Fruit fly (Drosophila melanogaster) Kc167 (cell line): ENCODE results near the gene Dup99B.

Experiments
- Myc ChIP-seq: fragments of >200 bp; optimal IDR thresholded peaks from 2 replicates; lab custom pipeline; 2017; ENCODE audit warnings: missing external identifiers
- Sin3A ChIP-seq: fragments of >200 bp; optimal IDR thresholded peaks from 2 replicates; lab custom pipeline; 2018; ENCODE audit warnings: missing external identifiers
- h ChIP-seq: fragments of >200 bp; optimal IDR thresholded peaks from 3 replicates; lab custom pipeline; 2018; ENCODE audit warnings: missing external identifiers
- insv ChIP-seq: fragments of >200 bp; optimal IDR thresholded peaks from 3 replicates; lab custom pipeline; 2018; ENCODE audit warnings: missing external identifiers
- psq ChIP-seq: fragments of >200 bp; optimal IDR thresholded peaks from 2 replicates; lab custom pipeline; 2017; ENCODE audit warnings: missing external identifiers
- ttk ChIP-seq: sonication (Bioruptor generic); optimal IDR thresholded peaks from 2 replicates; lab custom pipeline; 2017; ENCODE audit warnings: missing external identifiers

Dup99B gene

dm6 chr3R:29682152-29682600 is 33.0 kb downstream of the Dup99B start, which contains the start of the genes CG7582 and Gycalpha99B:
CG7582 (minus strand) TSS chr3R:29682278.
Gycalpha99B (plus strand) TSS chr3R:29682503.
- TF ChIP-seq ttk (lab: Kevin White, UChicago), result no peak
- no peak for TF ChIP-seq Sin3A (lab: Kevin White, UChicago)
- TF ChIP-seq psq (lab: Kevin White, UChicago), result no peak
- TF ChIP-seq Myc, result no peak
- no peak for TF ChIP-seq insv
- no peak for TF ChIP-seq h (lab: Kevin White, UChicago)

- TF ChIP-seq Myc (no peak), ttk (lab: Kevin White, UChicago) (no peak), h (lab: Kevin White, UChicago) (no peak), insv (no peak), psq (lab: Kevin White, UChicago) (no peak), Sin3A (lab: Kevin White, UChicago) (no peak)
Observed at dm6 chr3R:29681241-29681640, 33.9 kb downstream of the Dup99B start.

dm6 chr3R:29675333-29675732 is 39.8 kb downstream of the Dup99B start, which contains the start of the genes Bub3 and Cap-D2:
Bub3 (minus strand) TSS chr3R:29675421.
Cap-D2 (plus strand) TSS chr3R:29675651.
- TF ChIP-seq h (lab: Kevin White, UChicago), result no peak
- no peak for TF ChIP-seq psq (lab: Kevin White, UChicago)
- TF ChIP-seq Myc, result no peak
- no peak for TF ChIP-seq insv
- TF ChIP-seq ttk (lab: Kevin White, UChicago), result no peak
- no peak for TF ChIP-seq Sin3A (lab: Kevin White, UChicago)

- TF ChIP-seq Sin3A (lab: Kevin White, UChicago) (no peak), ttk (lab: Kevin White, UChicago) (no peak), insv (no peak), h (lab: Kevin White, UChicago) (no peak), psq (lab: Kevin White, UChicago) (no peak), Myc (no peak)
Observed at dm6 chr3R:29672156-29672555, 43.0 kb downstream of the Dup99B start, which contains the start of gene ppk19. ppk19 (plus strand) TSS chr3R:29672456.

- TF ChIP-seq h (lab: Kevin White, UChicago) (no peak), psq (lab: Kevin White, UChicago) (no peak), ttk (lab: Kevin White, UChicago) (no peak), Sin3A (lab: Kevin White, UChicago) (no peak), insv (no peak), Myc (no peak)
Observed at dm6 chr3R:29671060-29671707, 44.0 kb downstream of the Dup99B start, which contains the start of gene Obp99a. Obp99a (plus strand) TSS chr3R:29671657.

dm6 chr3R:29668777-29669176 is 46.4 kb downstream of the Dup99B start, which contains the start of the genes ppk20 and ppk30:
ppk20 (minus strand) TSS chr3R:29668877.
ppk30 (plus strand) TSS chr3R:29669149.
- TF ChIP-seq insv, result no peak
- TF ChIP-seq Sin3A (lab: Kevin White, UChicago), result no peak
- TF ChIP-seq ttk (lab: Kevin White, UChicago), result no peak
- no peak for TF ChIP-seq psq (lab: Kevin White, UChicago)
- TF ChIP-seq Myc, result no peak
- no peak for TF ChIP-seq h (lab: Kevin White, UChicago)
